Fruit fly (Drosophila melanogaster): ENCODE measurements around the gene tacc.

tacc gene

dm6 chr3R:4739492-4740431 lies 9.1 kb downstream of the tacc start (continued):
- peak; percentile 96 for TF ChIP-seq CG7556 (GFP tag; optimal IDR thresholded peaks at IDR 0.05)
- no peak for TF ChIP-seq CG4404 (GFP tag; IDR thresholded peaks at IDR 0.05)
- TF ChIP-seq chn (GFP tag; optimal IDR thresholded peaks at IDR 0.05): peak; percentile 77
- TF ChIP-seq CG12104 (GFP tag; optimal IDR thresholded peaks at IDR 0.05): peak; percentile 90
- peak; percentile 80 for TF ChIP-seq fd96Cb (tag; optimal IDR thresholded peaks at IDR 0.05)
- TF ChIP-seq Usf (GFP tag; optimal IDR thresholded peaks at IDR 0.05): peak; percentile 81
- TF ChIP-seq CrebB (tag; optimal IDR thresholded peaks at IDR 0.05): no peak
- TF ChIP-seq rib (GFP tag; IDR thresholded peaks at IDR 0.05): no peak
- TF ChIP-seq run (tag; optimal IDR thresholded peaks at IDR 0.05): peak; percentile 56
- peak; percentile 73 for TF ChIP-seq CG13123 (GFP tag; optimal IDR thresholded peaks at IDR 0.05)
- TF ChIP-seq CG6175 (GFP tag; IDR thresholded peaks at IDR 0.05): no peak
- peak; percentile 54 for TF ChIP-seq CG15696 (tag; optimal IDR thresholded peaks at IDR 0.05)
- TF ChIP-seq Eip74EF (GFP tag; optimal IDR thresholded peaks at IDR 0.05): peak in 1 of 2 experiments; percentile 75
- no peak for TF ChIP-seq Awh (GFP tag; IDR thresholded peaks at IDR 0.05)
- peak; percentile 79 for TF ChIP-seq CG8388 (GFP tag; optimal IDR thresholded peaks at IDR 0.05)
- TF ChIP-seq so (GFP tag; IDR thresholded peaks at IDR 0.05): no peak
- TF ChIP-seq CG9876 (GFP tag; optimal IDR thresholded peaks at IDR 0.05): peak; percentile 77
- no peak for TF ChIP-seq wek (GFP tag; optimal IDR thresholded peaks at IDR 0.05)
- TF ChIP-seq pita (GFP tag; optimal IDR thresholded peaks at IDR 0.05): no peak
- peak; percentile 57 for TF ChIP-seq CG8089 (GFP tag; optimal IDR thresholded peaks at IDR 0.05)
- TF ChIP-seq sob (GFP tag; IDR thresholded peaks at IDR 0.05): no peak
- no peak for TF ChIP-seq CG1832 (GFP tag; optimal IDR thresholded peaks at IDR 0.05)
- TF ChIP-seq HmgD (GFP tag; optimal IDR thresholded peaks at IDR 0.05): peak; percentile 49
- TF ChIP-seq CG17385 (GFP tag; optimal IDR thresholded peaks at IDR 0.05): peak; percentile 85
- no peak for TF ChIP-seq Stat92E (GFP tag; optimal IDR thresholded peaks at IDR 0.05)
- peak; percentile 6 for TF ChIP-seq ac (GFP tag; optimal IDR thresholded peaks at IDR 0.05)
- TF ChIP-seq bsh (GFP tag; optimal IDR thresholded peaks at IDR 0.05): peak; percentile 73 to 75
- peak; percentile 74 for TF ChIP-seq Hmx (GFP tag; optimal IDR thresholded peaks at IDR 0.05)
- no peak for TF ChIP-seq CG3726 (GFP tag; IDR thresholded peaks at IDR 0.05)
- peak in 1 of 2 experiments; percentile 96 for TF ChIP-seq eve (GFP tag; optimal IDR thresholded peaks at IDR 0.05)
- peak; percentile 81 for TF ChIP-seq Sox102F (GFP tag; optimal IDR thresholded peaks at IDR 0.05)
- TF ChIP-seq luna (GFP tag; optimal IDR thresholded peaks at IDR 0.05): no peak
- TF ChIP-seq salm (tag; optimal IDR thresholded peaks at IDR 0.05): peak; percentile 61
- TF ChIP-seq schlank (tag; optimal IDR thresholded peaks at IDR 0.05): peak; percentile 3
- TF ChIP-seq tgo (GFP tag; IDR thresholded peaks at IDR 0.05): no peak
- peak; percentile 77 for TF ChIP-seq CG2875 (GFP tag; optimal IDR thresholded peaks at IDR 0.05)
- peak; percentile 84 for TF ChIP-seq NfI (GFP tag; optimal IDR thresholded peaks at IDR 0.05)
- TF ChIP-seq lab (GFP tag; optimal IDR thresholded peaks at IDR 0.05): peak; percentile 79
- TF ChIP-seq pnt (GFP tag; optimal IDR thresholded peaks at IDR 0.05): peak; percentile 86
- peak; percentile 26 for TF ChIP-seq CG12155 (GFP tag; optimal IDR thresholded peaks at IDR 0.05)
- TF ChIP-seq CG13296 (GFP tag; optimal IDR thresholded peaks at IDR 0.05): peak; percentile 75
- peak; percentile 81 for TF ChIP-seq CG17359 (tag; optimal IDR thresholded peaks at IDR 0.05)
- TF ChIP-seq CG6765 (GFP tag; optimal IDR thresholded peaks at IDR 0.05): peak; percentile 71
- TF ChIP-seq Bgb (GFP tag; IDR thresholded peaks at IDR 0.05; ENCODE audit: partially characterized antibody): no peak
- TF ChIP-seq ssp (GFP tag; IDR thresholded peaks at IDR 0.05): no peak
- TF ChIP-seq CG18764 (GFP tag; optimal IDR thresholded peaks at IDR 0.05): peak; percentile 66
- TF ChIP-seq D19B (GFP tag; optimal IDR thresholded peaks at IDR 0.05): peak; percentile 69
- no peak for TF ChIP-seq jigr1 (GFP tag; IDR thresholded peaks at IDR 0.05)

Data from whole organism, embryonic.